Fruit fly (Drosophila melanogaster) S2 (cell line): ENCODE results near the gene CG31464.

ENCODE experiments used
- CG8478 ChIP-seq: fragments of >200 bp; optimal IDR thresholded peaks from 2 replicates; lab custom pipeline; 2018
- CTCF ChIP-seq, 2 experiments: fragments of >200 bp; optimal IDR thresholded peaks; 2 replicates each; lab custom pipeline; 2018

DNA sequence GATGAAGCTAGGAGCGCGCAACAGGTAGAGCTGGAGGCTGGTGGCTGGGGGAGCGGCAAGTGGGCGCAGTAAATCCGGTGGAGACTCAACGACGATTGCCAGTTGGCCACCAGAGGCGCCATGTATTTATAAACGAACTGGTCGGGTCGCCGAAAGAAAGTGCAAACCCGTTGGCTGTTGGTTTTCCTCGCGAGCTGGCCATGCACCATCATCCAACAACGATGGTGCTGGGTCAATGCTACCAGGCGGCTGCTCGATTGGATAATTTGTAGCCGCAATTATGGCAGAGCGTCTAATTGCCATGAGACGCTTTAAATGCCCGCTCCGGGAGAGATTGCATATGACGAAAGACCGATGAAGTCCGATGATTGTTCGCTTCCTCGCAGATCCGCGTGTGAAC lies 19.6 kb downstream of the CG31464 start, which contains the start of gene CG11693:
- TF ChIP-seq CG8478 (lab: Kevin White, UChicago) (no peak), CTCF (optimal IDR thresholded peaks at IDR 0.05; lab: Kevin White, UChicago) (no peak)
